Worm (Caenorhabditis elegans) whole organism, L1 larva: Measurements from ENCODE around the gene pho-10.

Experiments
- C16A3.4 ChIP-seq: fragments of 150-350 bp; optimal IDR thresholded peaks from 2 replicates; lab custom pipeline; 2014; ENCODE audit warnings: missing biosample characterization, missing genetic modification characterization
- F16B12.6 ChIP-seq: fragments of 150-350 bp; optimal IDR thresholded peaks from 2 replicates; lab custom pipeline; 2014; ENCODE audit warnings: missing biosample characterization, missing genetic modification characterization
- alr-1 ChIP-seq: fragments of 200-800 bp; sonication (Bioruptor generic); optimal IDR thresholded peaks from 2 replicates; lab custom pipeline; 2018; ENCODE audit warnings: borderline replicate concordance, mild to moderate bottlenecking, missing genetic modification characterization, missing compliant biosample characterization
- aly-2 ChIP-seq: fragments of 150-350 bp; optimal IDR thresholded peaks from 2 replicates; lab custom pipeline; 2014; ENCODE audit warnings: missing biosample characterization, missing genetic modification characterization
- blmp-1 ChIP-seq: fragments of 150-350 bp; optimal IDR thresholded peaks from 2 replicates; lab custom pipeline; 2014; ENCODE audit warnings: missing biosample characterization, missing genetic modification characterization
- ceh-63 ChIP-seq: fragments of 200-800 bp; sonication (Bioruptor generic); optimal IDR thresholded peaks from 2 replicates; lab custom pipeline; 2018; ENCODE audit warnings: mild to moderate bottlenecking, missing genetic modification characterization, missing compliant biosample characterization
- ceh-8 ChIP-seq: fragments of 200-800 bp; sonication (Bioruptor generic); optimal IDR thresholded peaks from 2 replicates; lab custom pipeline; 2018; ENCODE audit warnings: mild to moderate bottlenecking, missing genetic modification characterization, moderate library complexity, missing compliant biosample characterization
- ceh-82 ChIP-seq, 3 experiments: fragments of 150-350 bp in 1 of 3; sonication (generic microtip) in 2 of 3; optimal IDR thresholded peaks; 2 replicates each; lab custom pipeline; 2014 to 2017; ENCODE audit warnings: missing biosample characterization in 3 of 3, missing genetic modification characterization in 3 of 3
- ceh-88 ChIP-seq: fragments of 200-800 bp; sonication (Bioruptor generic); IDR thresholded peaks from 2 replicates; pipeline ENCODE4 v1.3.6; 2022; ENCODE audit warnings: missing genetic modification characterization, missing compliant biosample characterization
- ceh-90 ChIP-seq: sonication (generic microtip); optimal IDR thresholded peaks from 2 replicates; lab custom pipeline; 2016; ENCODE audit warnings: missing genetic modification characterization, missing compliant biosample characterization
- efl-1 ChIP-seq, 4 experiments: fragments of 150-350 bp; optimal IDR thresholded peaks in 3 of 4; peaks in 1 of 4; 1 replicate in 1 of 4; 2 replicates in 3 of 4; lab custom pipeline; 2014; ENCODE audit warnings: missing biosample characterization in 2 of 4, missing genetic modification characterization in 2 of 4, missing genetic modification reagents in 2 of 4
- egl-13 ChIP-seq: sonication (generic microtip); optimal IDR thresholded peaks from 2 replicates; lab custom pipeline; 2016; ENCODE audit warnings: missing genotype, missing genetic modification reagents, missing genetic modification characterization, missing compliant biosample characterization
- egl-27 ChIP-seq, 2 experiments: fragments of 150-350 bp in 1 of 2; sonication (generic microtip); optimal IDR thresholded peaks; 3 replicates each; lab custom pipeline; 2017 to 2018; ENCODE audit warnings: missing biosample characterization in 2 of 2, missing genetic modification characterization in 2 of 2, missing genetic modification reagents in 2 of 2
- elt-2 ChIP-seq: sonication (generic microtip); optimal IDR thresholded peaks from 2 replicates; lab custom pipeline; 2016; ENCODE audit warnings: missing genetic modification characterization, mild to moderate bottlenecking, inconsistent platforms, missing compliant biosample characterization, missing genetic modification reagents
- ets-5 ChIP-seq: fragments of 200-800 bp; sonication (Bioruptor generic); IDR thresholded peaks from 2 replicates; pipeline ENCODE4 v1.3.6; 2022; ENCODE audit warnings: missing genetic modification characterization, missing compliant biosample characterization
- fkh-4 ChIP-seq: sonication (generic microtip); optimal IDR thresholded peaks from 2 replicates; lab custom pipeline; 2016; ENCODE audit warnings: missing compliant biosample characterization, missing genetic modification characterization, borderline replicate concordance
- fkh-8 ChIP-seq: sonication (generic microtip); optimal IDR thresholded peaks from 2 replicates; lab custom pipeline; 2016; ENCODE audit warnings: mild to moderate bottlenecking, missing genetic modification characterization, missing compliant biosample characterization
- fos-1 ChIP-seq: fragments of 150-350 bp; optimal IDR thresholded peaks from 2 replicates; lab custom pipeline; 2014; ENCODE audit warnings: missing biosample characterization, missing genetic modification characterization
- hlh-4 ChIP-seq: sonication (generic microtip); optimal IDR thresholded peaks from 2 replicates; lab custom pipeline; 2016; ENCODE audit warnings: mild to moderate bottlenecking, missing genetic modification characterization, missing compliant biosample characterization
- hpl-2 ChIP-seq: fragments of 150-350 bp; optimal IDR thresholded peaks from 2 replicates; lab custom pipeline; 2014; ENCODE audit warnings: missing biosample characterization, missing genetic modification reagents, missing genetic modification characterization
- jun-1 ChIP-seq: fragments of 150-350 bp; optimal IDR thresholded peaks from 2 replicates; lab custom pipeline; 2014; ENCODE audit warnings: missing biosample characterization, missing genetic modification reagents, missing genetic modification characterization
- lin-14 ChIP-seq: fragments of 200-800 bp; sonication (Bioruptor generic); optimal IDR thresholded peaks from 2 replicates; lab custom pipeline; 2018; ENCODE audit warnings: mild to moderate bottlenecking, missing genetic modification characterization, moderate library complexity, missing compliant biosample characterization
- lin-15B ChIP-seq: fragments of 150-350 bp; sonication (generic microtip); optimal IDR thresholded peaks from 3 replicates; lab custom pipeline; 2014; ENCODE audit warnings: missing biosample characterization, missing genetic modification characterization
- lin-35 ChIP-seq, 2 experiments: fragments of 150-350 bp; optimal IDR thresholded peaks; 2 replicates each; lab custom pipeline; 2014; ENCODE audit warnings: missing biosample characterization in 2 of 2, missing genetic modification characterization in 2 of 2, missing genetic modification reagents in 2 of 2
- lin-39 ChIP-seq: fragments of 150-350 bp; optimal IDR thresholded peaks from 2 replicates; lab custom pipeline; 2014; ENCODE audit warnings: missing biosample characterization, missing genetic modification reagents, missing genetic modification characterization
- lir-3 ChIP-seq: sonication (generic microtip); optimal IDR thresholded peaks from 2 replicates; lab custom pipeline; 2016; ENCODE audit warnings: mild to moderate bottlenecking, missing genetic modification characterization, moderate library complexity, missing compliant biosample characterization; ENCODE audit not compliant: poor library complexity
- mdl-1 ChIP-seq, 2 experiments: fragments of 150-350 bp; optimal IDR thresholded peaks; 2 replicates each; lab custom pipeline; 2014 to 2017; ENCODE audit warnings: missing biosample characterization in 2 of 2, missing genetic modification characterization in 2 of 2, inconsistent platforms in 1 of 2
- mep-1 ChIP-seq: fragments of 150-350 bp; optimal IDR thresholded peaks from 2 replicates; lab custom pipeline; 2014; ENCODE audit warnings: missing biosample characterization, missing genetic modification characterization
- nhr-11 ChIP-seq: fragments of 150-350 bp; optimal IDR thresholded peaks from 2 replicates; lab custom pipeline; 2014; ENCODE audit warnings: missing biosample characterization, missing genetic modification characterization
- nhr-12 ChIP-seq: sonication (generic microtip); optimal IDR thresholded peaks from 2 replicates; lab custom pipeline; 2017; ENCODE audit warnings: missing biosample characterization, missing genetic modification characterization
- nhr-19 ChIP-seq: fragments of 200-800 bp; sonication (Bioruptor generic); conservative IDR thresholded peaks from 2 replicates; pipeline ENCODE4 v1.3.6; 2022; ENCODE audit warnings: missing genetic modification characterization, missing compliant biosample characterization
- nhr-20 ChIP-seq: sonication (generic microtip); optimal IDR thresholded peaks from 2 replicates; lab custom pipeline; 2016; ENCODE audit warnings: mild to moderate bottlenecking, missing genetic modification characterization, missing compliant biosample characterization
- nhr-237 ChIP-seq: fragments of 150-350 bp; optimal IDR thresholded peaks from 2 replicates; lab custom pipeline; 2014; ENCODE audit warnings: missing biosample characterization, missing genetic modification characterization
- nhr-28 ChIP-seq: fragments of 150-350 bp; optimal IDR thresholded peaks from 2 replicates; lab custom pipeline; 2014; ENCODE audit warnings: missing biosample characterization, missing genetic modification characterization
- nhr-47 ChIP-seq: sonication (generic microtip); optimal IDR thresholded peaks from 2 replicates; lab custom pipeline; 2016; ENCODE audit warnings: mild to moderate bottlenecking, missing genetic modification characterization, moderate library complexity, missing compliant biosample characterization
- nhr-76 ChIP-seq: sonication (generic microtip); optimal IDR thresholded peaks from 2 replicates; lab custom pipeline; 2017; ENCODE audit warnings: missing biosample characterization, missing genetic modification characterization
- nhr-77 ChIP-seq: fragments of 150-350 bp; optimal IDR thresholded peaks from 2 replicates; lab custom pipeline; 2014; ENCODE audit warnings: missing biosample characterization, missing genetic modification characterization
- nhr-84 ChIP-seq: sonication (generic microtip); optimal IDR thresholded peaks from 2 replicates; lab custom pipeline; 2017; ENCODE audit warnings: missing biosample characterization, missing genetic modification characterization
- nhr-90 ChIP-seq: sonication (generic microtip); optimal IDR thresholded peaks from 2 replicates; lab custom pipeline; 2016; ENCODE audit warnings: mild to moderate bottlenecking, missing genetic modification characterization, missing compliant biosample characterization; ENCODE audit not compliant: poor library complexity
- pag-3 ChIP-seq: sonication (generic microtip); optimal IDR thresholded peaks from 2 replicates; lab custom pipeline; 2017; ENCODE audit warnings: missing genetic modification characterization, mild to moderate bottlenecking, missing compliant biosample characterization, antibody characterized with exemption, borderline replicate concordance; ENCODE audit not compliant: insufficient read depth
- pqm-1 ChIP-seq: sonication (generic microtip); optimal IDR thresholded peaks from 3 replicates; lab custom pipeline; 2017; ENCODE audit warnings: missing biosample characterization, missing genetic modification characterization
- snpc-4 ChIP-seq: fragments of 150-350 bp; optimal IDR thresholded peaks from 2 replicates; lab custom pipeline; 2014; ENCODE audit warnings: missing biosample characterization, missing genetic modification characterization
- sptf-1 ChIP-seq: fragments of 150-350 bp; optimal IDR thresholded peaks from 2 replicates; lab custom pipeline; 2014; ENCODE audit warnings: missing biosample characterization, missing genetic modification characterization
- sup-37 ChIP-seq: fragments of 200-800 bp; sonication (Bioruptor generic); optimal IDR thresholded peaks from 2 replicates; lab custom pipeline; 2018; ENCODE audit warnings: mild to moderate bottlenecking, missing genetic modification characterization, missing compliant biosample characterization
- tlp-1 ChIP-seq: fragments of 150-350 bp; optimal IDR thresholded peaks from 2 replicates; lab custom pipeline; 2014; ENCODE audit warnings: missing biosample characterization, missing genetic modification characterization
- unc-130 ChIP-seq: fragments of 150-350 bp; optimal IDR thresholded peaks from 2 replicates; lab custom pipeline; 2017; ENCODE audit warnings: missing biosample characterization, missing genetic modification characterization, inconsistent platforms
- unc-30 ChIP-seq: sonication (generic microtip); optimal IDR thresholded peaks from 2 replicates; lab custom pipeline; 2017; ENCODE audit warnings: missing biosample characterization, missing genetic modification characterization
- unc-86 ChIP-seq: sonication (generic microtip); optimal IDR thresholded peaks from 2 replicates; lab custom pipeline; 2016; ENCODE audit warnings: missing genetic modification characterization, missing compliant biosample characterization
- vab-15 ChIP-seq: sonication (generic microtip); optimal IDR thresholded peaks from 2 replicates; lab custom pipeline; 2017; ENCODE audit warnings: missing genotype, mild to moderate bottlenecking, missing genetic modification characterization, missing compliant biosample characterization
- xbp-1 ChIP-seq: sonication (generic microtip); optimal IDR thresholded peaks from 2 replicates; lab custom pipeline; 2016; ENCODE audit warnings: missing genetic modification characterization, missing compliant biosample characterization
- ztf-11 ChIP-seq, 2 experiments: sonication (generic microtip); optimal IDR thresholded peaks; 2 replicates each; lab custom pipeline; 2016 to 2017; ENCODE audit warnings: missing genetic modification characterization in 2 of 2, missing biosample characterization in 1 of 2, missing compliant biosample characterization in 1 of 2

The pho-10 gene

ce11 chrII:9894435-9894834 is 25.9 kb downstream of the pho-10 start, which contains the start of gene F26C11.1:
Gene F26C11.1 (plus strand): TSS chrII:9894735.
- no peak for TF ChIP-seq efl-1 (optimal IDR thresholded peaks at IDR 0.05; lab: Kevin White, UChicago)
- no peak for TF ChIP-seq efl-1 (GFP tag; optimal IDR thresholded peaks at IDR 0.05 in 1 of 2; lab: Kevin White, UChicago)
- TF ChIP-seq hpl-2 (GFP tag; lab: Kevin White, UChicago), result no peak
- no peak for TF ChIP-seq fkh-8 (tag; lab: Kevin White, UChicago)
- no peak for TF ChIP-seq egl-27 (tag; optimal IDR thresholded peaks at IDR 0.05; lab: Kevin White, UChicago)
- no peak for TF ChIP-seq alr-1 (tag; lab: Kevin White, UChicago)
- TF ChIP-seq nhr-19 (GFP tag; lab: Robert Waterston, UW), result no peak
- no peak for TF ChIP-seq snpc-4
- no peak for TF ChIP-seq nhr-90 (tag; lab: Kevin White, UChicago)
- TF ChIP-seq F16B12.6, result no peak
- no peak for TF ChIP-seq nhr-47
- no peak for TF ChIP-seq xbp-1
- no peak for TF ChIP-seq blmp-1 (tag; lab: Kevin White, UChicago)
- no peak for TF ChIP-seq ceh-8 (GFP tag; lab: Kevin White, UChicago)
- no peak for TF ChIP-seq elt-2 (tag; lab: Kevin White, UChicago)
- no peak for TF ChIP-seq nhr-76 (tag; lab: Kevin White, UChicago)
- TF ChIP-seq, all 84 proteins: peak for 0

- TF ChIP-seq tlp-1 (no peak), fos-1 (tag; lab: Kevin White, UChicago) (no peak), nhr-12 (tag; lab: Kevin White, UChicago) (no peak), lir-3 (tag; lab: Kevin White, UChicago) (no peak), C16A3.4 (tag; lab: Kevin White, UChicago) (peak; percentile 65), egl-27 (tag; optimal IDR thresholded peaks at IDR 0.05; lab: Kevin White, UChicago) (no peak), nhr-84 (tag; lab: Kevin White, UChicago) (no peak), pag-3 (tag; lab: Kevin White, UChicago) (no peak), nhr-11 (tag; lab: Kevin White, UChicago) (no peak), aly-2 (tag; lab: Kevin White, UChicago) (no peak), egl-13 (tag; lab: Kevin White, UChicago) (no peak), hpl-2 (GFP tag; lab: Kevin White, UChicago) (no peak), ceh-90 (no peak), nhr-77 (no peak), lin-39 (tag; lab: Kevin White, UChicago) (no peak), mep-1 (tag; lab: Kevin White, UChicago) (peak; percentile 46), lin-14 (GFP tag; lab: Kevin White, UChicago) (peak; percentile 38), nhr-237 (tag; lab: Kevin White, UChicago) (no peak), nhr-28 (tag; lab: Kevin White, UChicago) (no peak), lin-15B (peak; percentile 46), unc-130 (tag; lab: Kevin White, UChicago) (no peak), fkh-4 (tag; lab: Kevin White, UChicago) (no peak), ztf-11 (tag; optimal IDR thresholded peaks at IDR 0.05; lab: Kevin White, UChicago) (no peak), ceh-63 (GFP tag; lab: Kevin White, UChicago) (no peak), pqm-1 (tag; lab: Kevin White, UChicago) (no peak), jun-1 (tag; lab: Kevin White, UChicago) (no peak), unc-86 (tag; lab: Kevin White, UChicago) (no peak), hlh-4 (no peak), ceh-82 (tag; optimal IDR thresholded peaks at IDR 0.05; lab: Kevin White, UChicago) (peak in 2 of 3 experiments; percentile 11 to 24), nhr-20 (tag; lab: Kevin White, UChicago) (peak; percentile 7), F16B12.6 (no peak), sup-37 (GFP tag; lab: Kevin White, UChicago) (no peak), ceh-88 (GFP tag; lab: Robert Waterston, UW) (no peak), sptf-1 (tag; lab: Kevin White, UChicago) (no peak), alr-1 (tag; lab: Kevin White, UChicago) (no peak), ets-5 (GFP tag; lab: Robert Waterston, UW) (no peak), lin-35 (GFP tag; optimal IDR thresholded peaks at IDR 0.05; lab: Kevin White, UChicago) (peak; percentile 30 to 71), vab-15 (tag; lab: Kevin White, UChicago) (no peak), mdl-1 (tag; optimal IDR thresholded peaks at IDR 0.05; lab: Kevin White, UChicago) (no peak), unc-30 (no peak)
These were observed 28.0 kb downstream of the pho-10 start, which contains the start of gene C08H9.16 for ce11 chrII:9892409-9892808. Gene C08H9.16 (plus strand): TSS chrII:9892778.
